Worm (Caenorhabditis elegans): ENCODE data around the gene cyn-11.
A peak's percentile ranks its signal among the peaks of the same experiment; 100 is the strongest.

The cyn-11 gene

ce11 chrII:8698828-8699227, 17.3 kb downstream of the cyn-11 start, which contains the start of gene chdh-1:
Gene chdh-1 (minus strand): TSS chrII:8698928.
- TF ChIP-seq pha-4 (tag; optimal IDR thresholded peaks at IDR 0.05): no peak
- TF ChIP-seq mml-1 (tag; optimal IDR thresholded peaks at IDR 0.05): no peak
- TF ChIP-seq nfya-1 (tag; optimal IDR thresholded peaks at IDR 0.05; ENCODE audit: insufficient read depth): no peak
- no peak for TF ChIP-seq aly-2 (tag; optimal IDR thresholded peaks at IDR 0.05)
- TF ChIP-seq fkh-2 (tag; optimal IDR thresholded peaks at IDR 0.05): no peak
- no peak for TF ChIP-seq nhr-76 (tag; optimal IDR thresholded peaks at IDR 0.05)
- TF ChIP-seq elt-3 (tag; optimal IDR thresholded peaks at IDR 0.05): no peak
- no peak for TF ChIP-seq nhr-11 (tag; optimal IDR thresholded peaks at IDR 0.05)
- TF ChIP-seq tbx-2 (tag; optimal IDR thresholded peaks at IDR 0.05): no peak
- TF ChIP-seq eor-1 (tag; optimal IDR thresholded peaks at IDR 0.05): no peak
- no peak for TF ChIP-seq skn-1 (tag; optimal IDR thresholded peaks at IDR 0.05)
- no peak for TF ChIP-seq lin-15B (tag; optimal IDR thresholded peaks at IDR 0.05)
- no peak for TF ChIP-seq jun-1 (tag; optimal IDR thresholded peaks at IDR 0.05)
- no peak for TF ChIP-seq ceh-28 (tag; optimal IDR thresholded peaks at IDR 0.05)
- no peak for TF ChIP-seq pqm-1 (tag; optimal IDR thresholded peaks at IDR 0.05)
- no peak for TF ChIP-seq lin-39 (tag; optimal IDR thresholded peaks at IDR 0.05)
- TF ChIP-seq nhr-237 (tag; optimal IDR thresholded peaks at IDR 0.05): no peak
- TF ChIP-seq hmg-11 (tag; optimal IDR thresholded peaks at IDR 0.05): no peak
- no peak for TF ChIP-seq elt-2 (tag; optimal IDR thresholded peaks at IDR 0.05)

- TF ChIP-seq lsy-12 (tag; optimal IDR thresholded peaks at IDR 0.05): no peak
- no peak for TF ChIP-seq pha-4 (tag; optimal IDR thresholded peaks at IDR 0.05)
- no peak for TF ChIP-seq ztf-4 (tag; optimal IDR thresholded peaks at IDR 0.05)
- TF ChIP-seq ceh-9 (tag; optimal IDR thresholded peaks at IDR 0.05): no peak
- TF ChIP-seq ceh-16 (tag; optimal IDR thresholded peaks at IDR 0.05): no peak
- TF ChIP-seq fos-1 (tag; optimal IDR thresholded peaks at IDR 0.05): no peak
- no peak for TF ChIP-seq nhr-43 (tag; optimal IDR thresholded peaks at IDR 0.05; ENCODE audit: poor library complexity, severe bottlenecking)
- TF ChIP-seq ZK546.5 (tag; optimal IDR thresholded peaks at IDR 0.05): no peak
Measured at ce11 chrII:8695783-8696182, 20.3 kb downstream of the cyn-11 start, which contains the start of gene C34C6.10. Gene C34C6.10 (minus strand): TSS chrII:8695883.

- no peak for TF ChIP-seq daf-12 (tag; optimal IDR thresholded peaks at IDR 0.05)
- TF ChIP-seq elt-3 (tag; optimal IDR thresholded peaks at IDR 0.05): no peak
- TF ChIP-seq nhr-237 (tag; optimal IDR thresholded peaks at IDR 0.05): no peak
- TF ChIP-seq fkh-2 (tag; optimal IDR thresholded peaks at IDR 0.05): no peak
- TF ChIP-seq nhr-23 (tag; optimal IDR thresholded peaks at IDR 0.05): no peak
- TF ChIP-seq hmg-11 (tag; optimal IDR thresholded peaks at IDR 0.05): no peak
- no peak for TF ChIP-seq nfya-1 (tag; optimal IDR thresholded peaks at IDR 0.05; ENCODE audit: insufficient read depth)
- TF ChIP-seq fkh-10 (GFP tag; optimal IDR thresholded peaks at IDR 0.05): no peak
- TF ChIP-seq jun-1 (tag; optimal IDR thresholded peaks at IDR 0.05): no peak
- no peak for TF ChIP-seq aly-2 (tag; optimal IDR thresholded peaks at IDR 0.05)
Measured at ce11 chrII:8691344-8691960, 24.6 kb downstream of the cyn-11 start, which contains the start of gene C34C6.3. Gene C34C6.3 (plus strand): TSS chrII:8691910.

ce11 chrII:8685623-8686022, 30.5 kb downstream of the cyn-11 start, which contains the start of gene C34C6.9:
Gene C34C6.9 (plus strand): TSS chrII:8685923.
- TF ChIP-seq unc-39 (tag; optimal IDR thresholded peaks at IDR 0.05): no peak

ce11 chrII:8684824-8685223, 31.3 kb downstream of the cyn-11 start, which contains the start of gene hgap-2:
Gene hgap-2 (minus strand): TSS chrII:8684924.
- TF ChIP-seq pha-4 (tag; optimal IDR thresholded peaks at IDR 0.05): peak; percentile 4
- TF ChIP-seq elt-1 (tag; optimal IDR thresholded peaks at IDR 0.05): no peak
- TF ChIP-seq pqm-1 (tag; optimal IDR thresholded peaks at IDR 0.05): peak; percentile 19

- TF ChIP-seq R02D3.7 (tag; optimal IDR thresholded peaks at IDR 0.05) (peak; percentile 28), nhr-43 (tag; optimal IDR thresholded peaks at IDR 0.05; ENCODE audit: poor library complexity, severe bottlenecking) (peak; percentile 50), nfya-1 (tag; optimal IDR thresholded peaks at IDR 0.05; ENCODE audit: insufficient read depth) (peak; percentile 60), lin-15B (tag; optimal IDR thresholded peaks at IDR 0.05) (peak; percentile 49), hmg-11 (tag; optimal IDR thresholded peaks at IDR 0.05) (peak; percentile 55), lin-39 (tag; optimal IDR thresholded peaks at IDR 0.05) (peak; percentile 46), egl-5 (tag; optimal IDR thresholded peaks at IDR 0.05) (peak; percentile 63), snpc-4 (tag; optimal IDR thresholded peaks at IDR 0.05) (peak; percentile 49), jun-1 (tag; optimal IDR thresholded peaks at IDR 0.05) (no peak), zag-1 (tag; optimal IDR thresholded peaks at IDR 0.05) (no peak), ceh-82 (tag; optimal IDR thresholded peaks at IDR 0.05) (no peak)
Measured at ce11 chrII:8683933-8684332, 32.1 kb downstream of the cyn-11 start.
